Worm (Caenorhabditis elegans) whole organism, L2 larva: ENCODE data around the gene C55C3.8.

Source experiments
- ama-1 ChIP-seq: fragments of 150-350 bp; optimal IDR thresholded peaks from 2 replicates; lab custom pipeline; 2018; ENCODE audit warnings: inconsistent platforms
- ceh-82 ChIP-seq: fragments of 150-350 bp; optimal IDR thresholded peaks from 2 replicates; lab custom pipeline; 2014; ENCODE audit warnings: missing biosample characterization, missing genetic modification characterization
- peb-1 ChIP-seq: fragments of 150-350 bp; optimal IDR thresholded peaks from 2 replicates; lab custom pipeline; 2014; ENCODE audit warnings: missing biosample characterization, missing genetic modification characterization
- sma-3 ChIP-seq: sonication (generic microtip); optimal IDR thresholded peaks from 2 replicates; lab custom pipeline; 2016; ENCODE audit warnings: missing genetic modification reagents, missing genetic modification characterization, missing compliant biosample characterization
- ztf-11 ChIP-seq: sonication (generic microtip); optimal IDR thresholded peaks from 2 replicates; lab custom pipeline; 2017; ENCODE audit warnings: missing biosample characterization, missing genetic modification characterization

ce11 chrIV:5706603-5707002, 15.8 kb downstream of the C55C3.8 start:
- TF ChIP-seq ama-1 (lab: Kevin White, UChicago) = no peak
- TF ChIP-seq ztf-11 (tag; lab: Kevin White, UChicago) = no peak
- no peak for TF ChIP-seq ceh-82
- no peak for TF ChIP-seq peb-1 (tag; lab: Kevin White, UChicago)
- no peak for TF ChIP-seq sma-3 (GFP tag; lab: Kevin White, UChicago)
